Worm (Caenorhabditis elegans) whole organism, L2 larva: ENCODE results near the gene C23G10.2.

Experiments used
- R02D3.7 ChIP-seq: fragments of 150-350 bp; optimal IDR thresholded peaks from 2 replicates; lab custom pipeline; 2014; ENCODE audit warnings: missing biosample characterization, missing genetic modification characterization
- ama-1 ChIP-seq: fragments of 150-350 bp; optimal IDR thresholded peaks from 2 replicates; lab custom pipeline; 2018; ENCODE audit warnings: inconsistent platforms

- TF ChIP-seq R02D3.7 (tag; lab: Kevin White, UChicago) = no peak
- no peak for TF ChIP-seq ama-1 (lab: Kevin White, UChicago)
These were observed 29.3 kb upstream of the C23G10.2 start, which contains the start of gene F42A10.7 for ce11 chrIII:6178586-6178985.
